Worm (Caenorhabditis elegans) whole organism, L4/young adult: Measurements from ENCODE around the gene idpb-2.
A peak's percentile ranks its signal among the peaks of the same experiment; 100 is the strongest.

ENCODE experiments used
- W03F9.2 ChIP-seq: fragments of 150-350 bp; optimal IDR thresholded peaks from 2 replicates; lab custom pipeline; 2014; ENCODE audit warnings: missing biosample characterization, missing genetic modification characterization
- dao-5 ChIP-seq: sonication (generic microtip); optimal IDR thresholded peaks from 2 replicates; lab custom pipeline; 2016; ENCODE audit warnings: missing genotype, missing genetic modification characterization, moderate library complexity, missing compliant biosample characterization
- him-1 ChIP-seq: sonication (generic microtip); optimal IDR thresholded peaks from 2 replicates; lab custom pipeline; 2016; ENCODE audit warnings: missing genotype, missing genetic modification reagents, missing genetic modification characterization, missing compliant biosample characterization

DNA sequence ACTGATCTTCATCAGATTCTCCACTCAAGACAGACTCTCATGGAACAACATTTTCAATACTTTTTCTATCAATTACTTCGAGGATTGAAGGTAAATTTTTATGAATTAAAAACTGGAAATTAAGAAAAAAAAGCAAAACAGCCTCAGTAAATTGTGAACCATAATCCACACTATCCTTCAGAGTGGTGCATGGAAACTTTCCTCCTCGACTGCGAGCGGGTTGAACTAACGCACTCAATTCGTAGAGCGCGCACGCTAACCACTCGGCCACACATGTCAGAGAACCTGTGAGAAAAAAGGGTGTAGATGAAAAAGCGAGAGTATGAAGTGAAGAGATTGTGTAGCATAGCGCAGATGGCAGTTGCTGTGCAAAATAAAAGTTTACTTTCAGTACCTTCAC, 35.6 kb upstream of the idpb-2 start:
- peak; percentile 86 for TF ChIP-seq him-1 (tag; lab: Kevin White, UChicago)
- TF ChIP-seq W03F9.2, result peak; percentile 32
- peak; percentile 76 for TF ChIP-seq dao-5
